Worm (Caenorhabditis elegans) whole organism, late embryonic: ENCODE measurements around the gene H13N06.7.
A peak's percentile ranks its signal among the peaks of the same experiment; 100 is the strongest.

Experiments used
- C08G9.2 ChIP-seq: sonication (generic microtip); optimal IDR thresholded peaks from 2 replicates; lab custom pipeline; 2016; ENCODE audit warnings: mild to moderate bottlenecking, missing genetic modification characterization, moderate library complexity, missing compliant biosample characterization
- C38D4.7 ChIP-seq: fragments of 200-800 bp; sonication (Bioruptor generic); optimal IDR thresholded peaks from 2 replicates; lab custom pipeline; 2018; ENCODE audit warnings: mild to moderate bottlenecking, missing genetic modification characterization, moderate library complexity, missing compliant biosample characterization
- F13H6.1 ChIP-seq: sonication (generic microtip); optimal IDR thresholded peaks from 2 replicates; lab custom pipeline; 2016; ENCODE audit warnings: missing genetic modification characterization, missing compliant biosample characterization
- K02D7.2 ChIP-seq: sonication (generic microtip); optimal IDR thresholded peaks from 2 replicates; lab custom pipeline; 2017; ENCODE audit warnings: mild to moderate bottlenecking, missing genetic modification characterization, missing compliant biosample characterization
- ama-1 ChIP-seq: fragments of 150-350 bp; optimal IDR thresholded peaks from 2 replicates; lab custom pipeline; 2014
- ceh-18 ChIP-seq: sonication (generic microtip); optimal IDR thresholded peaks from 2 replicates; lab custom pipeline; 2016; ENCODE audit warnings: missing genetic modification characterization, missing compliant biosample characterization
- ceh-2 ChIP-seq: sonication (generic microtip); optimal IDR thresholded peaks from 2 replicates; lab custom pipeline; 2016; ENCODE audit warnings: missing genotype, missing genetic modification characterization, missing compliant biosample characterization
- ceh-22 ChIP-seq: sonication (generic microtip); optimal IDR thresholded peaks from 2 replicates; lab custom pipeline; 2017; ENCODE audit warnings: missing biosample characterization, missing genetic modification characterization
- ceh-24 ChIP-seq: sonication (generic microtip); optimal IDR thresholded peaks from 2 replicates; lab custom pipeline; 2016; ENCODE audit warnings: mild to moderate bottlenecking, missing genetic modification characterization, missing compliant biosample characterization
- ceh-30 ChIP-seq: fragments of 150-350 bp; optimal IDR thresholded peaks from 2 replicates; lab custom pipeline; 2014; ENCODE audit warnings: missing biosample characterization, missing genetic modification characterization
- ceh-31 ChIP-seq: sonication (generic microtip); optimal IDR thresholded peaks from 2 replicates; lab custom pipeline; 2016; ENCODE audit warnings: missing genetic modification characterization, missing compliant biosample characterization
- ceh-34 ChIP-seq: sonication (generic microtip); optimal IDR thresholded peaks from 2 replicates; lab custom pipeline; 2016; ENCODE audit warnings: mild to moderate bottlenecking, missing genetic modification characterization, missing compliant biosample characterization
- ceh-48 ChIP-seq: sonication (generic microtip); optimal IDR thresholded peaks from 2 replicates; lab custom pipeline; 2016; ENCODE audit warnings: missing genetic modification characterization, inconsistent platforms, missing compliant biosample characterization
- ceh-6 ChIP-seq: fragments of 200-800 bp; sonication (Bioruptor generic); optimal IDR thresholded peaks from 2 replicates; lab custom pipeline; 2018; ENCODE audit warnings: mild to moderate bottlenecking, missing genetic modification characterization, missing compliant biosample characterization
- ceh-9 ChIP-seq: sonication (generic microtip); optimal IDR thresholded peaks from 2 replicates; lab custom pipeline; 2016; ENCODE audit warnings: mild to moderate bottlenecking, missing genetic modification characterization, inconsistent platforms, missing compliant biosample characterization
- che-1 ChIP-seq: sonication (generic microtip); optimal IDR thresholded peaks from 2 replicates; lab custom pipeline; 2016; ENCODE audit warnings: mild to moderate bottlenecking, missing genetic modification characterization, missing compliant biosample characterization
- dve-1 ChIP-seq: sonication (generic microtip); optimal IDR thresholded peaks from 2 replicates; lab custom pipeline; 2017; ENCODE audit warnings: antibody characterized with exemption, mild to moderate bottlenecking, missing genetic modification characterization, missing compliant biosample characterization
- elt-2 ChIP-seq: sonication (generic microtip); optimal IDR thresholded peaks from 2 replicates; lab custom pipeline; 2016; ENCODE audit warnings: missing genetic modification reagents, missing genetic modification characterization, missing compliant biosample characterization
- elt-4 ChIP-seq: sonication (generic microtip); optimal IDR thresholded peaks from 2 replicates; lab custom pipeline; 2016; ENCODE audit warnings: missing genetic modification characterization, missing compliant biosample characterization
- ets-4 ChIP-seq: sonication (generic microtip); optimal IDR thresholded peaks from 2 replicates; lab custom pipeline; 2016; ENCODE audit warnings: missing genetic modification characterization, missing compliant biosample characterization
- fkh-10 ChIP-seq: fragments of 150-350 bp; optimal IDR thresholded peaks from 2 replicates; lab custom pipeline; 2014; ENCODE audit warnings: missing biosample characterization, missing genetic modification reagents, missing genetic modification characterization
- fkh-6 ChIP-seq: sonication (generic microtip); optimal IDR thresholded peaks from 2 replicates; lab custom pipeline; 2016; ENCODE audit warnings: missing genetic modification characterization, missing compliant biosample characterization
- gmeb-2 ChIP-seq: sonication (generic microtip); optimal IDR thresholded peaks from 2 replicates; lab custom pipeline; 2016; ENCODE audit warnings: missing genetic modification characterization, inconsistent platforms, missing compliant biosample characterization
- hlh-30 ChIP-seq: sonication (generic microtip); optimal IDR thresholded peaks from 2 replicates; lab custom pipeline; 2017; ENCODE audit warnings: antibody characterized with exemption, missing genetic modification characterization, missing compliant biosample characterization; ENCODE audit not compliant: insufficient read depth
- hlh-6 ChIP-seq: sonication (generic microtip); optimal IDR thresholded peaks from 2 replicates; lab custom pipeline; 2016; ENCODE audit warnings: missing genotype, missing genetic modification characterization, missing compliant biosample characterization
- madf-2 ChIP-seq: sonication (generic microtip); optimal IDR thresholded peaks from 2 replicates; lab custom pipeline; 2017; ENCODE audit warnings: missing genetic modification characterization, missing compliant biosample characterization
- nhr-11 ChIP-seq: fragments of 150-350 bp; optimal IDR thresholded peaks from 2 replicates; lab custom pipeline; 2014; ENCODE audit warnings: missing biosample characterization, missing genetic modification characterization
- odd-2 ChIP-seq: sonication (generic microtip); optimal IDR thresholded peaks from 2 replicates; lab custom pipeline; 2017; ENCODE audit warnings: antibody characterized with exemption, mild to moderate bottlenecking, missing genetic modification characterization, missing compliant biosample characterization
- pax-1 ChIP-seq: fragments of 150-350 bp; optimal IDR thresholded peaks from 2 replicates; lab custom pipeline; 2014; ENCODE audit warnings: missing biosample characterization, missing genetic modification characterization
- pha-4 ChIP-seq: fragments of 150-350 bp; optimal IDR thresholded peaks from 2 replicates; lab custom pipeline; 2018; ENCODE audit warnings: missing biosample characterization, missing genetic modification reagents, missing genetic modification characterization
- pqm-1 ChIP-seq: sonication (generic microtip); optimal IDR thresholded peaks from 2 replicates; lab custom pipeline; 2016; ENCODE audit warnings: missing genetic modification characterization, missing compliant biosample characterization
- pros-1 ChIP-seq: fragments of 150-350 bp; optimal IDR thresholded peaks from 2 replicates; lab custom pipeline; 2014; ENCODE audit warnings: missing biosample characterization, missing genetic modification reagents, missing genetic modification characterization
- ref-2 ChIP-seq: sonication (generic microtip); optimal IDR thresholded peaks from 2 replicates; lab custom pipeline; 2016; ENCODE audit warnings: missing genetic modification characterization, missing compliant biosample characterization
- rnt-1 ChIP-seq: sonication (generic microtip); optimal IDR thresholded peaks from 2 replicates; lab custom pipeline; 2016; ENCODE audit warnings: missing genetic modification characterization, missing compliant biosample characterization
- sdc-2 ChIP-seq: sonication (generic microtip); optimal IDR thresholded peaks from 2 replicates; lab custom pipeline; 2016; ENCODE audit warnings: missing genotype, missing genetic modification characterization, missing compliant biosample characterization
- sox-4 ChIP-seq: sonication (generic microtip); optimal IDR thresholded peaks from 2 replicates; lab custom pipeline; 2017; ENCODE audit warnings: mild to moderate bottlenecking, missing genetic modification characterization, inconsistent platforms, missing compliant biosample characterization
- syd-9 ChIP-seq: sonication (generic microtip); optimal IDR thresholded peaks from 2 replicates; lab custom pipeline; 2016; ENCODE audit warnings: mild to moderate bottlenecking, missing genetic modification characterization, moderate library complexity, missing compliant biosample characterization
- tbx-2 ChIP-seq: sonication (generic microtip); optimal IDR thresholded peaks from 2 replicates; lab custom pipeline; 2016; ENCODE audit warnings: missing genetic modification characterization, missing compliant biosample characterization
- tbx-7 ChIP-seq: sonication (generic microtip); optimal IDR thresholded peaks from 2 replicates; lab custom pipeline; 2016; ENCODE audit warnings: missing genotype, missing genetic modification characterization, missing compliant biosample characterization
- ttx-3 ChIP-seq: sonication (generic microtip); optimal IDR thresholded peaks from 2 replicates; lab custom pipeline; 2016; ENCODE audit warnings: missing genetic modification reagents, missing genetic modification characterization, missing compliant biosample characterization
- unc-3 ChIP-seq, 2 experiments: fragments of 200-800 bp in 1 of 2; sonication (Bioruptor generic) in 1 of 2; sonication (generic microtip) in 1 of 2; conservative IDR thresholded peaks in 1 of 2; optimal IDR thresholded peaks in 1 of 2; 2 replicates each; pipeline versions ENCODE4 v1.3.6 to Lab custom; 2016 to 2022; ENCODE audit warnings: missing compliant biosample characterization in 2 of 2, missing genetic modification characterization in 2 of 2, missing genetic modification reagents in 1 of 2
- unc-42 ChIP-seq: sonication (generic microtip); optimal IDR thresholded peaks from 2 replicates; lab custom pipeline; 2016; ENCODE audit warnings: missing genotype, missing genetic modification characterization, missing compliant biosample characterization
- unc-86 ChIP-seq: sonication (generic microtip); optimal IDR thresholded peaks from 2 replicates; lab custom pipeline; 2016; ENCODE audit warnings: missing genetic modification characterization, missing compliant biosample characterization
- ztf-16 ChIP-seq: sonication (generic microtip); optimal IDR thresholded peaks from 2 replicates; lab custom pipeline; 2017; ENCODE audit warnings: missing genetic modification characterization, missing compliant biosample characterization

The H13N06.7 gene

ce11 chrX:15492759-15493158 lies 10.2 kb upstream of the H13N06.7 start (continued):
- peak; percentile 75 for TF ChIP-seq ceh-34 (tag; lab: Kevin White, UChicago)
- TF ChIP-seq ztf-16 (tag; lab: Kevin White, UChicago): no peak
- TF ChIP-seq hlh-6: no peak
- TF ChIP-seq che-1 (tag; lab: Kevin White, UChicago): peak; percentile 25
- TF ChIP-seq unc-86 (tag; lab: Kevin White, UChicago): no peak
- no peak for TF ChIP-seq ets-4 (tag; lab: Kevin White, UChicago)
- TF ChIP-seq ceh-31 (tag; lab: Kevin White, UChicago): peak; percentile 55
- TF ChIP-seq fkh-6 (tag; lab: Kevin White, UChicago): no peak
- TF ChIP-seq pax-1 (tag; lab: Kevin White, UChicago): no peak
- no peak for TF ChIP-seq ceh-24 (tag; lab: Kevin White, UChicago)
- no peak for TF ChIP-seq F13H6.1 (tag; lab: Kevin White, UChicago)
- peak; percentile 19 for TF ChIP-seq sdc-2 (tag; lab: Kevin White, UChicago)
- TF ChIP-seq K02D7.2 (tag; lab: Kevin White, UChicago): no peak
- no peak for TF ChIP-seq pqm-1 (tag; lab: Kevin White, UChicago)
- TF ChIP-seq hlh-30 (tag; lab: Kevin White, UChicago): peak; percentile 68
- TF ChIP-seq rnt-1 (tag; lab: Kevin White, UChicago): peak; percentile 9
- peak; percentile 46 for TF ChIP-seq ceh-48 (tag; lab: Kevin White, UChicago)
- TF ChIP-seq elt-2: peak; percentile 53
- no peak for TF ChIP-seq elt-4 (tag; lab: Kevin White, UChicago)
- peak; percentile 22 for TF ChIP-seq gmeb-2 (tag; lab: Kevin White, UChicago)
- TF ChIP-seq ceh-9 (tag; lab: Kevin White, UChicago): no peak
- TF ChIP-seq pros-1: no peak
- TF ChIP-seq tbx-7 (tag; lab: Kevin White, UChicago): no peak
- peak; percentile 19 for TF ChIP-seq syd-9 (tag; lab: Kevin White, UChicago)
- TF ChIP-seq ttx-3 (tag; lab: Kevin White, UChicago): peak; percentile 26
- peak; percentile 65 for TF ChIP-seq ceh-18 (tag; lab: Kevin White, UChicago)
- peak; percentile 1 for TF ChIP-seq ceh-2
- TF ChIP-seq unc-3 (GFP tag; conservative IDR thresholded peaks at IDR 0.05; lab: Robert Waterston, UW): 0 out of 2 replicates have a peak, but pooled peaks have one; percentile 39
- TF ChIP-seq unc-3 (tag; optimal IDR thresholded peaks at IDR 0.05; lab: Kevin White, UChicago): no peak
- peak; percentile 34 for TF ChIP-seq sox-4 (tag; lab: Kevin White, UChicago)
- no peak for TF ChIP-seq ceh-22 (tag; lab: Kevin White, UChicago)
- TF ChIP-seq nhr-11 (tag; lab: Kevin White, UChicago): no peak
- peak; percentile 70 for TF ChIP-seq tbx-2 (tag; lab: Kevin White, UChicago)
- TF ChIP-seq dve-1 (tag; lab: Kevin White, UChicago): peak; percentile 9
- TF ChIP-seq ceh-6 (GFP tag; lab: Kevin White, UChicago): peak; percentile 50
- peak; percentile 14 for TF ChIP-seq madf-2 (tag; lab: Kevin White, UChicago)
- TF ChIP-seq C08G9.2 (tag; lab: Kevin White, UChicago): peak; percentile 20
- TF ChIP-seq odd-2 (tag; lab: Kevin White, UChicago): no peak
- TF ChIP-seq ceh-30 (tag; lab: Kevin White, UChicago): no peak
- no peak for TF ChIP-seq ama-1
- TF ChIP-seq unc-42 (tag; lab: Kevin White, UChicago): peak; percentile 43
- TF ChIP-seq pha-4 (tag; lab: Kevin White, UChicago): no peak
- TF ChIP-seq fkh-10 (GFP tag; lab: Kevin White, UChicago): no peak
- no peak for TF ChIP-seq ref-2 (tag; lab: Kevin White, UChicago)
- no peak for TF ChIP-seq C38D4.7 (GFP tag; lab: Kevin White, UChicago)
